Fruit fly (Drosophila melanogaster) S2 (cell line): ENCODE results near the gene Tdrd3.

Source experiments
- CG8478 ChIP-seq: fragments of >200 bp; optimal IDR thresholded peaks from 2 replicates; lab custom pipeline; 2018
- CTCF ChIP-seq, 2 experiments: fragments of >200 bp; optimal IDR thresholded peaks; 2 replicates each; lab custom pipeline; 2018

Tdrd3 gene

dm6 chr3L:14761837-14762785, 24.5 kb upstream of the Tdrd3 start, which contains the start of the genes Tsen34 and Mgat4a:
Gene Tsen34, minus strand, starts transcription at chr3L:14761844.
Gene Mgat4a, plus strand, starts transcription at chr3L:14762028.
- TF ChIP-seq CTCF (optimal IDR thresholded peaks at IDR 0.05; lab: Kevin White, UChicago) (peak in 1 of 2 experiments; percentile 29), CG8478 (lab: Kevin White, UChicago) (no peak)

DNA sequence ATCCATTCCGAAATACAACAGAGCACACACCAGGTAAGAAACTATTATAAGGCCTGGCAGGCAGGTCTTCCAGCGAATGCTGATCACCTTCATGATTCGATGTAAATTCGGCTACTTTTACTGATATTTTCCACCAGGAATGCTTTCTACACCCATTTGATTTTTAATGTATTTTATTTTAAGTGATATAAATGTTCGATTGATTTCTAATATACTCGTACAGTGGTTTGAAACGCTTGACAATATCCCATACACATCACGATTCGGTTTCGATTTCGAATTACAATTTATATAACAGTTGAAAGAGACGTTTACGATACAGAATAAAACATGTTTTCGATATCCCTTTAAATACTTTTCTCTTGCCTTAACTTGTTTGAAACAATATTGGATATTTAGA, 17.4 kb upstream of the Tdrd3 start, which contains the start of gene Mgat4b:
TSS of gene Mgat4b (minus strand) at position 101 of the 400 bp plus-strand sequence.
- TF ChIP-seq CTCF (optimal IDR thresholded peaks at IDR 0.05; lab: Kevin White, UChicago) (no peak), CG8478 (lab: Kevin White, UChicago) (no peak)

DNA sequence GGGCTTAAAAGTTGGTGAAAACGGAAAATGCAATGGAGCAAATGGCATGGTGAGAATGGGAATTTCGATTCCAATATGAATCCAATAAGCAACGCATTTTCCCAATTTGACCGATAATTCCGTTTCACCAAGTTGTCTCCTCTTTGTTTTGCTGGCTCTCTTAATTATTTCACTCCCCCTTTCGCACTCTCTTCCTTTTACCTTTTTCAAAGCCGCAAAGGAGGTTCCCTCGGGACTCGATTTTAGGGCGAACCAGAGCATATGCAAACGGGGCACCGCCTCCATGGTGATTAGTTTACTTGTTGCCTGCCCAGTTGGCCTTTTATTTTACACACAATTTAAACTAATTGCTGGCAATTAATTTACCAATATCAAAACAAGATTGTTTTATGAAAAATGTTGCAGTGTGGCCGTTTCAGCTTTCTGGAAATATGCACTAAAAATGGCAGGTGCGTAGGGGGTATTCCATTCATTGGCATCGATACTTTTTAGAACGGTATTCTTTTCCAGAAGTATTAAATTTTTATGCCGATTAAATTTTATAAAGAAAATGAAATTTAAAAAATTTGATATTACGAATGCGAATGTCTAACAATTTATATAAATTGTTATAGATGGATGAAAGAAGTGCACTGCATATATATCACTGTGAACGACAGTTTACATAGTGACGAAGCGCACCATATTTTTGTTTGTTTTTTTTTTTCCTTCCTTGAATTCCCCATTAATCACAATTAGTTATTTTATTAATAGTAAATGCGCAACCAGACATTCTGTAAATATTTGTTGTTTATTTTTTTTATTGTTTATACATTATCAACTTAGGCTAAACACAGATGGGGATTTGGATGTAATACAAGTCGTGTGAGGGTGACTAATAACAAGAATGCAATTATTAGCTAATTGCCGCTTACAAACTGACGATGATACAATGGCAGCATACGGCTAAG, 10.6 kb upstream of the Tdrd3 start, which contains the start of gene mop:
TSS of gene mop (minus strand) at position 419 of the 950 bp plus-strand sequence.
- no peak for TF ChIP-seq CG8478 (lab: Kevin White, UChicago)
- no peak for TF ChIP-seq CTCF (optimal IDR thresholded peaks at IDR 0.05; lab: Kevin White, UChicago)

dm6 chr3L:14779289-14779688, 7.3 kb upstream of the Tdrd3 start:
- no peak for TF ChIP-seq CG8478 (lab: Kevin White, UChicago)

- TF ChIP-seq CTCF (optimal IDR thresholded peaks at IDR 0.05; lab: Kevin White, UChicago) (no peak), CG8478 (lab: Kevin White, UChicago) (no peak)
Measured at dm6 chr3L:14780187-14780586, 6.4 kb upstream of the Tdrd3 start.

DNA sequence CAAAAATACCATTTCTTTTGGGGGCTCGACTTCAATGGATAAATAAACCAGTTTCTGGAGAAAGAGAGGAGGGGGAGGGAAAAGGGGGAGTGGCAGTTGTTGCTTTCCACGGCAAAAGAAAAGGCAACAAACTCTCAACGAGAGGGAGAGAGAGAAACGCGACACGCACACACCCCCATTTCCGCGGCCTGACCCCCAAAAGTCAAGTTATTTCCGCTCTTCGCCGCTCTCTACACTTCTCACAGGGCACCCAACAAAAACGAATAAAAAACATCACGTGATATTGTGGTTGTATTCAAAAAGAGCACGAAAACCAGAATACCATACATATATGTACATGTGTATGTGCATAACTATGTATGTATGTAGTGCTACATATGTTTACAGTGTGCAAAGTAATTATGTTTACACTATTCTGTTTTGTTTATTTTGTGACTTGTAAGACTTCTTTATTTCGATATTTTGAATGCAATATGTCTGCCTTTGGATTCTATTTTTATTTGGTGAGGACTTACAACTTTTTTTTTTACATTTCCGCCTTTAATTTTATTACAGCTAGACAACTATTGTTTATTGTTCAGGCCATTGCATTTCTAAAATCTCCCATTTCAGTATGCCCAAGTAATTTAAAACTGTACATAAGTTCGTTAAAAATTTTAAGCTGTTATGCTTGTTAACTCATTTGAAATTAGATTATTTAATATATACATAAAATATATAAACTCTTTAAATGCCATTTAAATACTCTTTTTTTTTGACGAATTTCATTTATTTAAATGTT, 5.3 kb upstream of the Tdrd3 start:
- TF ChIP-seq CG8478 (lab: Kevin White, UChicago) (no peak), CTCF (optimal IDR thresholded peaks at IDR 0.05; lab: Kevin White, UChicago) (no peak)

- TF ChIP-seq CG8478 (lab: Kevin White, UChicago) = no peak
Measured at dm6 chr3L:14781863-14782218, 4.8 kb upstream of the Tdrd3 start.

- TF ChIP-seq CTCF (optimal IDR thresholded peaks at IDR 0.05; lab: Kevin White, UChicago) = no peak
- TF ChIP-seq CG8478 (lab: Kevin White, UChicago) = no peak
Measured at dm6 chr3L:14782626-14783362, 3.8 kb upstream of the Tdrd3 start.

DNA sequence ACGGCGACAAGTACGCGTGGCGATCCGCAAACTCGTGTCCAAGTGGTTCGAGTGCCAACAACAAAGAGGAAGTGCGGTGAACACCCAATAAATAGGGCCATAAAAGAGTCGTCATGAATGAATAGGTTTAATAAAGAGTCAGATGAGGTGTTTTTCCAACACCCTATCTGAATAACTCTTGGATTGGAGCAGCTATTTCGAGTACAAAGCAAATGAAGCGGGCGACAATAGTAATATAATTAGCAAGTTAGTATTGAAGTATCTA, 3.3 kb upstream of the Tdrd3 start:
- no peak for TF ChIP-seq CTCF (optimal IDR thresholded peaks at IDR 0.05; lab: Kevin White, UChicago)
- TF ChIP-seq CG8478 (lab: Kevin White, UChicago) = no peak

- TF ChIP-seq CTCF (optimal IDR thresholded peaks at IDR 0.05; lab: Kevin White, UChicago) (no peak), CG8478 (lab: Kevin White, UChicago) (no peak)
Measured at dm6 chr3L:14784241-14784948, 2.2 kb upstream of the Tdrd3 start.

- TF ChIP-seq CTCF (optimal IDR thresholded peaks at IDR 0.05; lab: Kevin White, UChicago) (no peak), CG8478 (lab: Kevin White, UChicago) (no peak)
Measured at dm6 chr3L:14784949-14785408, 1.6 kb upstream of the Tdrd3 start.

DNA sequence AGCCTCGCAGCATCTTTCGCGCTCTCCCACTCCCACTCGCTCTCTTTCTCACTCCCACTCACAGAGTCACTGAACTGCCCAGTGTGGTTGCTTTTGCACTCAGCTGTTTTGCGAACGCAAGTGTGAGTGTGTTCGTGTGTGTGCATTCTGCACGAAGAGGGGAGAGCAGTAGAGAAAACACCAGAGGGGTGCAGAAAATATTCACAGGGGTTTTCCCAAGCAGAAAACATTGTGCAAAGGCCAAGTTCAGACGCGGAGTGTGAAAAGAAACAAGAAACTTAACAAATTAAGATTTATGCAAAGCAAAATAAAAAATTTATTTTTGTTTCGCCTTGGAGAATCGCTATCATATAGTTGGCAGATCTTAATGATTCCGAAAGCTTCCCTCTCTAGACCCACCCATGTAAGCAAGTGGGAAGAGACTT, 1.1 kb upstream of the Tdrd3 start:
- TF ChIP-seq CTCF (optimal IDR thresholded peaks at IDR 0.05; lab: Kevin White, UChicago) (no peak), CG8478 (lab: Kevin White, UChicago) (no peak)

- no peak for TF ChIP-seq CG8478 (lab: Kevin White, UChicago)
- no peak for TF ChIP-seq CTCF (optimal IDR thresholded peaks at IDR 0.05; lab: Kevin White, UChicago)
Measured at dm6 chr3L:14789676-14790075, 3.1 kb downstream of the Tdrd3 start, which contains the start of gene Helz. Gene Helz, plus strand, starts transcription at chr3L:14789935.
